Worm (Caenorhabditis elegans) whole organism, L3 larva: ENCODE measurements around the gene clc-28.

Experiments used
- aly-2 ChIP-seq: fragments of 150-350 bp; optimal IDR thresholded peaks from 2 replicates; lab custom pipeline; 2014; ENCODE audit warnings: missing biosample characterization, missing genetic modification characterization
- ceh-28 ChIP-seq: fragments of 150-350 bp; optimal IDR thresholded peaks from 2 replicates; lab custom pipeline; 2014; ENCODE audit warnings: missing biosample characterization, missing genetic modification reagents, missing genetic modification characterization
- daf-12 ChIP-seq: fragments of 150-350 bp; optimal IDR thresholded peaks from 2 replicates; lab custom pipeline; 2014; ENCODE audit warnings: missing biosample characterization, missing genetic modification reagents, missing genetic modification characterization
- egl-27 ChIP-seq: sonication (generic microtip); optimal IDR thresholded peaks from 4 replicates; lab custom pipeline; 2017; ENCODE audit warnings: missing biosample characterization, missing genetic modification reagents, missing genetic modification characterization
- hmg-11 ChIP-seq: sonication (generic microtip); optimal IDR thresholded peaks from 2 replicates; lab custom pipeline; 2016; ENCODE audit warnings: missing genetic modification characterization, missing compliant biosample characterization
- jun-1 ChIP-seq: fragments of 150-350 bp; optimal IDR thresholded peaks from 2 replicates; lab custom pipeline; 2014; ENCODE audit warnings: missing biosample characterization, missing genetic modification reagents, missing genetic modification characterization
- mml-1 ChIP-seq: fragments of 150-350 bp; sonication (generic microtip); optimal IDR thresholded peaks from 3 replicates; lab custom pipeline; 2014; ENCODE audit warnings: missing biosample characterization, missing genetic modification characterization
- nhr-237 ChIP-seq: fragments of 150-350 bp; optimal IDR thresholded peaks from 2 replicates; lab custom pipeline; 2014; ENCODE audit warnings: missing biosample characterization, missing genetic modification characterization
- nhr-28 ChIP-seq: fragments of 150-350 bp; optimal IDR thresholded peaks from 2 replicates; lab custom pipeline; 2014; ENCODE audit warnings: missing biosample characterization, missing genetic modification characterization
- unc-62 ChIP-seq: fragments of 150-350 bp; sonication (generic microtip); optimal IDR thresholded peaks from 4 replicates; lab custom pipeline; 2014; ENCODE audit warnings: missing biosample characterization, missing genetic modification reagents, missing genetic modification characterization

DNA sequence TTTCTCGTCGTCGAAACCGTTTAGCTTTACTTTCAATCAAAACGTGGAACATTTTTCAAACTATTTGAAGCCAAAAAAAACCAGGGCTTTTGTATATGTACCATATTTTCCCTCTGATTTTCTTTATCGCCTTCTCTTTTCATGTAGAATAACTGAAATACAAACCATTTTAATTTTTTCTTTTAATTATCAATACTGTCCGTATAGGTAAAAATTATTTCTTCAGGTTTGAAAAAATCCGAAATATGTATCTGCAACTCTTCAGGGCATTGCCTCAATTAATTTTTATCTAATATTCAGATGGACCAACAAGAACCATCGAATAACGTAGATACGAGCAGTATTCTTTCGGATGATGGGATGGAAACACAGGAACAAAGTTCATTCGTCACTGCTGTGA, 35.7 kb upstream of the clc-28 start, which contains the start of gene met-2:
- TF ChIP-seq aly-2 (tag; lab: Kevin White, UChicago) (no peak), egl-27 (tag; lab: Kevin White, UChicago) (no peak), ceh-28 (tag; lab: Kevin White, UChicago) (no peak), nhr-28 (tag; lab: Kevin White, UChicago) (no peak), nhr-237 (no peak), daf-12 (tag; lab: Kevin White, UChicago) (no peak), unc-62 (GFP tag; lab: Kevin White, UChicago) (no peak), jun-1 (tag; lab: Kevin White, UChicago) (no peak), hmg-11 (tag; lab: Kevin White, UChicago) (no peak), mml-1 (tag; lab: Kevin White, UChicago) (no peak)
